Worm (Caenorhabditis elegans) whole organism, late embryonic: ENCODE data around the gene T12A2.21.

Experiments
- ceh-14 ChIP-seq: sonication (generic microtip); optimal IDR thresholded peaks from 2 replicates; lab custom pipeline; 2016; ENCODE audit warnings: missing genotype, missing genetic modification characterization, missing compliant biosample characterization
- ceh-34 ChIP-seq: sonication (generic microtip); optimal IDR thresholded peaks from 2 replicates; lab custom pipeline; 2016; ENCODE audit warnings: mild to moderate bottlenecking, missing genetic modification characterization, missing compliant biosample characterization
- ceh-48 ChIP-seq: sonication (generic microtip); optimal IDR thresholded peaks from 2 replicates; lab custom pipeline; 2016; ENCODE audit warnings: missing genetic modification characterization, inconsistent platforms, missing compliant biosample characterization
- ceh-6 ChIP-seq: fragments of 200-800 bp; sonication (Bioruptor generic); optimal IDR thresholded peaks from 2 replicates; lab custom pipeline; 2018; ENCODE audit warnings: mild to moderate bottlenecking, missing genetic modification characterization, missing compliant biosample characterization
- elt-2 ChIP-seq: sonication (generic microtip); optimal IDR thresholded peaks from 2 replicates; lab custom pipeline; 2016; ENCODE audit warnings: missing genetic modification reagents, missing genetic modification characterization, missing compliant biosample characterization
- fkh-10 ChIP-seq: fragments of 150-350 bp; optimal IDR thresholded peaks from 2 replicates; lab custom pipeline; 2014; ENCODE audit warnings: missing biosample characterization, missing genetic modification reagents, missing genetic modification characterization
- hlh-15 ChIP-seq: sonication (generic microtip); optimal IDR thresholded peaks from 2 replicates; lab custom pipeline; 2016; ENCODE audit warnings: missing genetic modification characterization, missing compliant biosample characterization
- hlh-30 ChIP-seq: sonication (generic microtip); optimal IDR thresholded peaks from 2 replicates; lab custom pipeline; 2017; ENCODE audit warnings: antibody characterized with exemption, missing genetic modification characterization, missing compliant biosample characterization; ENCODE audit not compliant: insufficient read depth
- hlh-6 ChIP-seq: sonication (generic microtip); optimal IDR thresholded peaks from 2 replicates; lab custom pipeline; 2016; ENCODE audit warnings: missing genotype, missing genetic modification characterization, missing compliant biosample characterization
- hlh-8 ChIP-seq: sonication (generic microtip); optimal IDR thresholded peaks from 2 replicates; lab custom pipeline; 2016; ENCODE audit warnings: missing genotype, missing genetic modification characterization, missing compliant biosample characterization
- nhr-11 ChIP-seq: fragments of 150-350 bp; optimal IDR thresholded peaks from 2 replicates; lab custom pipeline; 2014; ENCODE audit warnings: missing biosample characterization, missing genetic modification characterization
- sox-4 ChIP-seq: sonication (generic microtip); optimal IDR thresholded peaks from 2 replicates; lab custom pipeline; 2017; ENCODE audit warnings: mild to moderate bottlenecking, missing genetic modification characterization, inconsistent platforms, missing compliant biosample characterization
- tbx-7 ChIP-seq: sonication (generic microtip); optimal IDR thresholded peaks from 2 replicates; lab custom pipeline; 2016; ENCODE audit warnings: missing genotype, missing genetic modification characterization, missing compliant biosample characterization
- unc-42 ChIP-seq: sonication (generic microtip); optimal IDR thresholded peaks from 2 replicates; lab custom pipeline; 2016; ENCODE audit warnings: missing genotype, missing genetic modification characterization, missing compliant biosample characterization

DNA sequence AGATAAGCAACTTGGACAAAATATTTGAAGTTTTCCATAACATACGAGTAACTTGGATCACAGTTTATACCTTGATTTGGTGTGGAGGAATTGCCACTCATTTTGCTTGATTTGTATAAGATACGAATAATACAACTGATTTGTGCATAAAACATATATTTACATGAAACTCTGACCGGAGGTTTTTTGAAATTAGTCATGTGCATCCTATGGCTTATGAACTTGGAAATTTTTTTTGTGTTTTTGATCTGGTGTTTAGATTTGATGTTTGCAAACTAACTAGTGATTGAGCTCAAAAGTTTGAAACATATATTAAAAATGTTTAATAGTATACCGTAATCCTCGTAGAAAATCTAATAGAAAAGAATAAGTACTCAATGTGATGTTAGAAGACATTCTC lies 18.2 kb upstream of the T12A2.21 start, which contains the start of gene srg-8:
- TF ChIP-seq hlh-8 (no peak), ceh-14 (tag; lab: Kevin White, UChicago) (no peak), sox-4 (no peak), hlh-6 (tag; lab: Kevin White, UChicago) (no peak), nhr-11 (tag; lab: Kevin White, UChicago) (no peak), unc-42 (tag; lab: Kevin White, UChicago) (no peak), tbx-7 (tag; lab: Kevin White, UChicago) (no peak), ceh-34 (tag; lab: Kevin White, UChicago) (no peak), ceh-48 (tag; lab: Kevin White, UChicago) (no peak), fkh-10 (GFP tag; lab: Kevin White, UChicago) (no peak), hlh-30 (tag; lab: Kevin White, UChicago) (no peak), hlh-15 (tag; lab: Kevin White, UChicago) (no peak), elt-2 (no peak), ceh-6 (GFP tag; lab: Kevin White, UChicago) (no peak)
